Fruit fly (Drosophila melanogaster) whole organism, embryonic: ENCODE results near the gene Prp16.
A peak's percentile ranks its signal among the peaks of the same experiment; 100 is the strongest.

ENCODE experiments used
- CG13624 ChIP-seq: fragments of 200-800 bp; sonication (Bioruptor generic); optimal IDR thresholded peaks from 2 replicates; lab custom pipeline; 2016; ENCODE audit warnings: missing biosample characterization, missing genetic modification characterization
- CG14441 ChIP-seq: fragments of 200-800 bp; sonication (Bioruptor generic); IDR thresholded peaks from 2 replicates; pipeline ENCODE4 v1.3.6; 2022; ENCODE audit warnings: missing biosample characterization, missing genetic modification characterization
- CG3163 ChIP-seq: fragments of 200-800 bp; sonication (Bioruptor generic); optimal IDR thresholded peaks from 3 replicates; lab custom pipeline; 2016; ENCODE audit warnings: missing biosample characterization, missing genetic modification characterization
- CG32772 ChIP-seq: fragments of 200-800 bp; sonication (Bioruptor generic); IDR thresholded peaks from 2 replicates; pipeline ENCODE4 v1.3.6; 2022; ENCODE audit warnings: missing biosample characterization, missing genetic modification characterization
- Hey ChIP-seq: fragments of 200-800 bp; sonication (Bioruptor generic); optimal IDR thresholded peaks from 3 replicates; lab custom pipeline; 2018; ENCODE audit warnings: missing biosample characterization, mild to moderate bottlenecking, missing genetic modification characterization
- Hr78 ChIP-seq, 2 experiments: fragments of 200-800 bp in 1 of 2; fragments of >200 bp in 1 of 2; sonication (Bioruptor generic) in 1 of 2; optimal IDR thresholded peaks; 2 replicates each; lab custom pipeline; 2017 to 2019; ENCODE audit warnings: missing biosample characterization in 2 of 2, missing genetic modification characterization in 2 of 2, mild to moderate bottlenecking in 1 of 2, moderate library complexity in 1 of 2
- NFAT ChIP-seq: fragments of 200-800 bp; sonication (Bioruptor generic); IDR thresholded peaks from 2 replicates; pipeline ENCODE4 v1.3.6; 2022; ENCODE audit warnings: missing biosample characterization, missing genetic modification characterization
- Sry-β ChIP-seq: fragments of 200-800 bp; sonication (Bioruptor generic); optimal IDR thresholded peaks from 2 replicates; lab custom pipeline; 2018; ENCODE audit warnings: missing biosample characterization, mild to moderate bottlenecking, missing genetic modification characterization, moderate library complexity
- gce ChIP-seq: fragments of 200-800 bp; sonication (Bioruptor generic); IDR thresholded peaks from 3 replicates; pipeline ENCODE4 v1.3.6; 2022; ENCODE audit warnings: missing biosample characterization, missing genetic modification characterization
- nerfin-2 ChIP-seq: fragments of 200-800 bp; sonication (Bioruptor generic); IDR thresholded peaks from 2 replicates; pipeline ENCODE4 v1.3.6; 2022; ENCODE audit warnings: missing biosample characterization, missing genetic modification characterization; ENCODE audit not compliant: partially characterized antibody
- usp ChIP-seq: fragments of >200 bp; optimal IDR thresholded peaks from 2 replicates; lab custom pipeline; 2017; ENCODE audit warnings: missing biosample characterization, missing genetic modification characterization

DNA sequence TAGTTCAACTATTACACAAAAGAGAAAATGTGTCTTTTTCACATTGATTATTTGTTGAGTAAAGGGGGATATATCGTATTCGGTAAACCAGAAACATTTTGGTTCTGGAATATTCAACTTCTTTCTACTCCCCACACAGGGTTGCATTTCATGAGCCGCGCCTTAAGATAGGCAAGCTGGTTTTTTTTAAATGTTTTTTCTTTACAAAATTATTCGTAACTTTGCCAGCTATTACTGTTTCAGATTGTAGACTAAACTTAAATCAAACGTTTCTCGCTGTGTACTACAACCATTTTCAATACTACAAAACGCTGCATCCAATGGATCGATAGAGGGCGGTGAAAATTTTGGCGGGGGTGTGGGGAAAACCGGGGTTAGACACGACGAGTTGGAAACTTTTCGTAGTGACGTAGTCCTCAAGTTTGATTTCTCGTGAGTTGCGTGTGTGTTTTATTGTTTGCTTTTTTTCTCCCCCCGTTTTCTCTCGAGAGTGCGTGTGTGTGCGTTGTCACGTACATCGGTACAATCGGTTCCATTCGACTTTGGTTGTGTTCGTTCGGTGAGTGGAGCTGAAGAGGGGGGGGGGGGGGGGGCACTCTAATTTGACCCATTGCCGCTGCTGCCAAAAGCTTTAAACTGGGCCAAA is 12.5 kb downstream of the Prp16 start:
- peak; percentile 31; the same call in 1 of the 2 replicates for TF ChIP-seq CG14441 (GFP tag; lab: Robert Waterston, UW)
- TF ChIP-seq nerfin-2 (GFP tag; lab: Robert Waterston, UW): no peak
- no peak for TF ChIP-seq CG3163
- TF ChIP-seq usp (GFP tag; lab: Kevin White, UChicago): no peak
- TF ChIP-seq CG13624 (GFP tag; lab: Kevin White, UChicago): no peak
- no peak for TF ChIP-seq Hey
- TF ChIP-seq CG32772 (GFP tag; lab: Robert Waterston, UW): no peak
- TF ChIP-seq NFAT (GFP tag; lab: Robert Waterston, UW): no peak
- peak in 1 of 2 experiments; percentile 69 for TF ChIP-seq Hr78 (GFP tag; optimal IDR thresholded peaks at IDR 0.05; lab: Kevin White, UChicago)
- TF ChIP-seq Sry-β (GFP tag; lab: Kevin White, UChicago): no peak
- no peak for TF ChIP-seq gce (GFP tag; lab: Robert Waterston, UW)
